Worm (Caenorhabditis elegans) whole organism, L4 larva: ENCODE data around the gene T27E4.7.

Source experiments
- T20F7.1 ChIP-seq: fragments of 200-800 bp; sonication (Bioruptor generic); optimal IDR thresholded peaks from 2 replicates; lab custom pipeline; 2018; ENCODE audit warnings: mild to moderate bottlenecking, missing genetic modification characterization, missing compliant biosample characterization
- T26A8.4 ChIP-seq: fragments of 200-800 bp; sonication (Bioruptor generic); IDR thresholded peaks from 2 replicates; pipeline ENCODE4 v1.3.6; 2022; ENCODE audit warnings: missing genetic modification characterization, missing compliant biosample characterization
- Y105C5A.15 ChIP-seq: fragments of 200-800 bp; sonication (Bioruptor generic); IDR thresholded peaks from 2 replicates; pipeline ENCODE4 v1.3.6; 2022; ENCODE audit warnings: missing genetic modification characterization, missing compliant biosample characterization
- Y5F2A.4 ChIP-seq: fragments of 200-800 bp; sonication (Bioruptor generic); optimal IDR thresholded peaks from 2 replicates; lab custom pipeline; 2018; ENCODE audit warnings: mild to moderate bottlenecking, missing genetic modification characterization, missing compliant biosample characterization
- Y75B8A.6 ChIP-seq: fragments of 200-800 bp; sonication (Bioruptor generic); IDR thresholded peaks from 2 replicates; pipeline ENCODE4 v1.3.6; 2022; ENCODE audit warnings: missing genetic modification reagents, missing genetic modification characterization, missing compliant biosample characterization
- aha-1 ChIP-seq: fragments of 150-350 bp; peaks from one replicate; lab custom pipeline; 2014; ENCODE audit warnings: missing biosample characterization, missing genetic modification characterization
- ceh-28 ChIP-seq: fragments of 150-350 bp; optimal IDR thresholded peaks from 2 replicates; lab custom pipeline; 2014; ENCODE audit warnings: missing biosample characterization, missing genetic modification reagents, missing genetic modification characterization
- ceh-32 ChIP-seq: sonication (generic microtip); optimal IDR thresholded peaks from 2 replicates; lab custom pipeline; 2016; ENCODE audit warnings: mild to moderate bottlenecking, missing genetic modification characterization, missing compliant biosample characterization; ENCODE audit not compliant: poor library complexity
- ceh-62 ChIP-seq: sonication (generic microtip); optimal IDR thresholded peaks from 2 replicates; lab custom pipeline; 2017; ENCODE audit warnings: missing biosample characterization, missing genetic modification characterization
- ces-1 ChIP-seq: fragments of 150-350 bp; sonication (generic microtip); optimal IDR thresholded peaks from 4 replicates; lab custom pipeline; 2014; ENCODE audit warnings: missing biosample characterization, missing genetic modification reagents, missing genetic modification characterization
- daf-16 ChIP-seq, 3 experiments: sonication (generic microtip); optimal IDR thresholded peaks; 2 replicates each; lab custom pipeline; 2016 to 2017; ENCODE audit warnings: missing genetic modification characterization in 3 of 3, missing genetic modification reagents in 3 of 3, mild to moderate bottlenecking in 2 of 3, missing compliant biosample characterization in 2 of 3, missing biosample characterization in 1 of 3, moderate library complexity in 1 of 3
- daf-19 ChIP-seq: fragments of 200-800 bp; sonication (Bioruptor generic); conservative IDR thresholded peaks from 2 replicates; pipeline ENCODE4 v1.3.6; 2022; ENCODE audit warnings: missing genetic modification characterization, missing compliant biosample characterization
- dmd-6 ChIP-seq: fragments of 200-800 bp; sonication (Bioruptor generic); IDR thresholded peaks from 2 replicates; pipeline ENCODE4 v1.3.6; 2022; ENCODE audit warnings: missing genetic modification reagents, missing genetic modification characterization, missing compliant biosample characterization
- duxl-1 ChIP-seq: sonication (generic microtip); optimal IDR thresholded peaks from 2 replicates; lab custom pipeline; 2016; ENCODE audit warnings: mild to moderate bottlenecking, missing genetic modification characterization, moderate library complexity, missing compliant biosample characterization; ENCODE audit not compliant: poor library complexity
- dve-1 ChIP-seq: sonication (generic microtip); optimal IDR thresholded peaks from 2 replicates; lab custom pipeline; 2017; ENCODE audit warnings: antibody characterized with exemption, mild to moderate bottlenecking, missing genetic modification characterization, missing compliant biosample characterization; ENCODE audit not compliant: insufficient read depth
- hif-1 ChIP-seq, 2 experiments: sonication (generic microtip); optimal IDR thresholded peaks; 2 replicates each; lab custom pipeline; 2016 to 2017; ENCODE audit warnings: missing compliant biosample characterization in 2 of 2, missing genetic modification characterization in 2 of 2, missing genetic modification reagents in 2 of 2, missing genotype in 2 of 2, mild to moderate bottlenecking in 1 of 2
- hlh-30 ChIP-seq: sonication (generic microtip); optimal IDR thresholded peaks from 2 replicates; lab custom pipeline; 2017; ENCODE audit warnings: antibody characterized with exemption, mild to moderate bottlenecking, missing genetic modification characterization, missing compliant biosample characterization; ENCODE audit not compliant: insufficient read depth
- lin-15B ChIP-seq: fragments of 150-350 bp; sonication (generic microtip); optimal IDR thresholded peaks from 3 replicates; lab custom pipeline; 2014; ENCODE audit warnings: missing biosample characterization, missing genetic modification characterization
- lin-38 ChIP-seq: fragments of 200-800 bp; sonication (Bioruptor generic); IDR thresholded peaks from 2 replicates; pipeline ENCODE4 v1.3.6; 2022; ENCODE audit warnings: missing genetic modification reagents, missing genetic modification characterization, missing compliant biosample characterization
- mdt-29 ChIP-seq: fragments of 200-800 bp; sonication (Bioruptor generic); IDR thresholded peaks from 2 replicates; pipeline ENCODE4 v1.3.6; 2022; ENCODE audit warnings: missing genetic modification reagents, missing genetic modification characterization, missing compliant biosample characterization
- nhr-11 ChIP-seq: fragments of 150-350 bp; optimal IDR thresholded peaks from 2 replicates; lab custom pipeline; 2014; ENCODE audit warnings: missing biosample characterization, missing genetic modification characterization
- nhr-25 ChIP-seq: sonication (generic microtip); optimal IDR thresholded peaks from 2 replicates; lab custom pipeline; 2017; ENCODE audit warnings: missing genetic modification characterization, mild to moderate bottlenecking, missing compliant biosample characterization, antibody characterized with exemption, moderate library complexity, borderline replicate concordance; ENCODE audit not compliant: insufficient read depth
- nhr-41 ChIP-seq: fragments of 200-800 bp; sonication (Bioruptor generic); IDR thresholded peaks from 2 replicates; pipeline ENCODE4 v1.3.6; 2022; ENCODE audit warnings: missing genetic modification reagents, missing genetic modification characterization, missing compliant biosample characterization
- pha-4 ChIP-seq, 2 experiments: fragments of 150-350 bp in 1 of 2; fragments of 200-800 bp in 1 of 2; sonication (Bioruptor generic) in 1 of 2; IDR thresholded peaks in 1 of 2; optimal IDR thresholded peaks in 1 of 2; 2 replicates each; pipeline versions ENCODE4 v1.3.6 to Lab custom; 2014 to 2022; ENCODE audit warnings: missing genetic modification characterization in 2 of 2, missing genetic modification reagents in 2 of 2, missing biosample characterization in 1 of 2, missing compliant biosample characterization in 1 of 2
- saeg-2 ChIP-seq: fragments of 200-800 bp; sonication (Bioruptor generic); IDR thresholded peaks from 2 replicates; pipeline ENCODE4 v1.3.6; 2022; ENCODE audit warnings: missing genetic modification reagents, missing genetic modification characterization, missing compliant biosample characterization
- set-16 ChIP-seq: fragments of 200-800 bp; sonication (Bioruptor generic); IDR thresholded peaks from 2 replicates; pipeline ENCODE4 v1.3.6; 2022; ENCODE audit warnings: missing genetic modification reagents, missing genetic modification characterization, missing compliant biosample characterization
- skn-1 ChIP-seq: fragments of 150-350 bp; optimal IDR thresholded peaks from 2 replicates; lab custom pipeline; 2014; ENCODE audit warnings: missing biosample characterization, missing genetic modification characterization
- snpc-1.2 ChIP-seq: fragments of 200-800 bp; sonication (Bioruptor generic); IDR thresholded peaks from 2 replicates; pipeline ENCODE4 v1.3.6; 2022; ENCODE audit warnings: missing genetic modification reagents, missing genetic modification characterization, missing compliant biosample characterization
- spr-1 ChIP-seq: sonication (generic microtip); optimal IDR thresholded peaks from 2 replicates; lab custom pipeline; 2016; ENCODE audit warnings: mild to moderate bottlenecking, missing genetic modification characterization, missing compliant biosample characterization
- unc-130 ChIP-seq: sonication (generic microtip); optimal IDR thresholded peaks from 2 replicates; lab custom pipeline; 2016; ENCODE audit warnings: missing genetic modification reagents, missing genetic modification characterization, missing compliant biosample characterization
- unc-62 ChIP-seq, 3 experiments: fragments of 150-350 bp in 1 of 3; sonication (generic microtip); optimal IDR thresholded peaks in 2 of 3; peaks in 1 of 3; 1 replicate in 1 of 3; 2 replicates in 2 of 3; lab custom pipeline; 2014 to 2017; ENCODE audit warnings: missing biosample characterization in 3 of 3, missing genetic modification characterization in 3 of 3, missing genetic modification reagents in 3 of 3, missing genotype in 1 of 3
- zfp-3 ChIP-seq: fragments of 200-800 bp; sonication (Bioruptor generic); conservative IDR thresholded peaks from 2 replicates; pipeline ENCODE4 v1.3.6; 2022; ENCODE audit warnings: missing genetic modification reagents, missing genetic modification characterization, missing compliant biosample characterization
- zip-2 ChIP-seq: fragments of 150-350 bp; optimal IDR thresholded peaks from 2 replicates; lab custom pipeline; 2014; ENCODE audit warnings: missing biosample characterization, missing genetic modification characterization
- ztf-11 ChIP-seq: fragments of 150-350 bp; optimal IDR thresholded peaks from 2 replicates; lab custom pipeline; 2014; ENCODE audit warnings: missing biosample characterization, missing genetic modification characterization

Gene T27E4.7

ce11 chrV:9073322-9074038 is 2.6 kb downstream of the T27E4.7 start, which contains the start of gene oac-50:
TSS of gene oac-50 (minus strand) at chrV:9073540.
- TF ChIP-seq nhr-11: no peak
- no peak for TF ChIP-seq Y5F2A.4 (GFP tag; lab: Kevin White, UChicago)
- TF ChIP-seq T20F7.1 (GFP tag; lab: Kevin White, UChicago): no peak
- TF ChIP-seq mdt-29: no peak
- no peak for TF ChIP-seq zfp-3 (GFP tag; lab: Robert Waterston, UW)
- peak; percentile 28; the same call in 1 of the 2 replicates for TF ChIP-seq dmd-6 (GFP tag; lab: Robert Waterston, UW)
- no peak for TF ChIP-seq Y105C5A.15
- peak; percentile 31 for TF ChIP-seq hlh-30 (tag; lab: Kevin White, UChicago)
- no peak for TF ChIP-seq snpc-1.2 (GFP tag; lab: Robert Waterston, UW)
- TF ChIP-seq nhr-41 (GFP tag; lab: Robert Waterston, UW): no peak
- no peak for TF ChIP-seq set-16 (GFP tag; lab: Robert Waterston, UW)
- TF ChIP-seq unc-62 (GFP tag; optimal IDR thresholded peaks at IDR 0.05 in 1 of 2; lab: Kevin White, UChicago): peak in 1 of 2 experiments; percentile 96
- TF ChIP-seq unc-62 (tag; optimal IDR thresholded peaks at IDR 0.05; lab: Kevin White, UChicago): no peak
- no peak for TF ChIP-seq hif-1 (tag; optimal IDR thresholded peaks at IDR 0.05; lab: Kevin White, UChicago)
- TF ChIP-seq Y75B8A.6: no peak
- TF ChIP-seq lin-38 (GFP tag; lab: Robert Waterston, UW): no peak
- TF ChIP-seq daf-16 (GFP tag; optimal IDR thresholded peaks at IDR 0.05; lab: Kevin White, UChicago): no peak
- peak; percentile 39 for TF ChIP-seq daf-16 (tag; optimal IDR thresholded peaks at IDR 0.05; lab: Kevin White, UChicago)
- TF ChIP-seq lin-15B: no peak
- no peak for TF ChIP-seq unc-130
- TF ChIP-seq zip-2 (tag; lab: Kevin White, UChicago): no peak
- peak; percentile 46 for TF ChIP-seq dve-1 (tag; lab: Kevin White, UChicago)
- no peak for TF ChIP-seq T26A8.4 (GFP tag; lab: Robert Waterston, UW)
- TF ChIP-seq, all 104 proteins: peak for 5

ce11 chrV:9069680-9070079 is 6.4 kb downstream of the T27E4.7 start, which contains the start of gene T27E4.5:
TSS of gene T27E4.5 (minus strand) at chrV:9069780.
- TF ChIP-seq aha-1 (tag; lab: Kevin White, UChicago) (peak; percentile 31), ces-1 (no peak)

- TF ChIP-seq ceh-62: no peak
- TF ChIP-seq spr-1 (tag; lab: Kevin White, UChicago): no peak
- no peak for TF ChIP-seq ceh-32 (tag; lab: Kevin White, UChicago)
- TF ChIP-seq duxl-1 (tag; lab: Kevin White, UChicago): no peak
- TF ChIP-seq ceh-28 (tag; lab: Kevin White, UChicago): no peak
- TF ChIP-seq daf-19 (GFP tag; lab: Robert Waterston, UW): no peak
- TF ChIP-seq saeg-2: no peak
- no peak for TF ChIP-seq lin-15B
These were observed 8.4 kb downstream of the T27E4.7 start, which contains the start of gene fip-2 for ce11 chrV:9067678-9068077. TSS of gene fip-2 (plus strand) at chrV:9067978.

ce11 chrV:9065915-9066314 is 10.2 kb downstream of the T27E4.7 start:
- TF ChIP-seq ztf-11 (tag; lab: Kevin White, UChicago) (no peak), unc-62 (GFP tag; optimal IDR thresholded peaks at IDR 0.05 in 1 of 2; lab: Kevin White, UChicago) (peak in 1 of 2 experiments; percentile 13), unc-62 (tag; optimal IDR thresholded peaks at IDR 0.05; lab: Kevin White, UChicago) (no peak), pha-4 (GFP tag; IDR thresholded peaks at IDR 0.05; lab: Robert Waterston, UW) (no peak), pha-4 (tag; optimal IDR thresholded peaks at IDR 0.05; lab: Kevin White, UChicago) (no peak), nhr-25 (no peak), skn-1 (no peak)
